Fruit fly (Drosophila melanogaster) whole organism, embryonic: ENCODE measurements around the gene Rbf2.

Source experiments
- Aef1 ChIP-seq: fragments of 200-800 bp; sonication (Bioruptor generic); IDR thresholded peaks from 3 replicates; pipeline ENCODE4 v1.3.6; 2022; ENCODE audit warnings: missing biosample characterization, missing genetic modification characterization
- BtbVII ChIP-seq: fragments of 200-800 bp; sonication (Bioruptor generic); optimal IDR thresholded peaks from 3 replicates; lab custom pipeline; 2017; ENCODE audit warnings: missing biosample characterization, mild to moderate bottlenecking, missing genetic modification characterization
- CG10267 ChIP-seq: fragments of 200-800 bp; sonication (Bioruptor generic); optimal IDR thresholded peaks from 2 replicates; lab custom pipeline; 2018; ENCODE audit warnings: missing biosample characterization, mild to moderate bottlenecking, missing genetic modification characterization, moderate library complexity
- CG10366 ChIP-seq: fragments of 200-800 bp; sonication (Bioruptor generic); IDR thresholded peaks from 2 replicates; pipeline ENCODE4 v1.3.6; 2022; ENCODE audit warnings: missing biosample characterization, missing genetic modification characterization
- CG10543 ChIP-seq: fragments of 200-800 bp; sonication (Bioruptor generic); optimal IDR thresholded peaks from 3 replicates; lab custom pipeline; 2017; ENCODE audit warnings: missing biosample characterization, mild to moderate bottlenecking, missing genetic modification characterization, moderate library complexity
- CG11085 ChIP-seq: fragments of 200-800 bp; sonication (Bioruptor generic); IDR thresholded peaks from 2 replicates; pipeline ENCODE4 v1.3.6; 2022; ENCODE audit warnings: missing biosample characterization, missing genetic modification characterization
- CG11247 ChIP-seq: fragments of 200-800 bp; sonication (Bioruptor generic); IDR thresholded peaks from 2 replicates; pipeline ENCODE4 v1.3.6; 2022; ENCODE audit warnings: missing biosample characterization, missing genetic modification characterization
- CG11504 ChIP-seq: fragments of 200-800 bp; sonication (Bioruptor generic); optimal IDR thresholded peaks from 3 replicates; lab custom pipeline; 2019; ENCODE audit warnings: missing biosample characterization, mild to moderate bottlenecking, missing genetic modification characterization, moderate library complexity
- CG11723 ChIP-seq: fragments of 200-800 bp; sonication (Bioruptor generic); optimal IDR thresholded peaks from 2 replicates; lab custom pipeline; 2017; ENCODE audit warnings: missing biosample characterization, mild to moderate bottlenecking, missing genetic modification characterization
- CG12071 ChIP-seq: fragments of 200-800 bp; sonication (Bioruptor generic); optimal IDR thresholded peaks from 3 replicates; lab custom pipeline; 2018; ENCODE audit warnings: missing biosample characterization, mild to moderate bottlenecking, missing genetic modification characterization
- CG12769 ChIP-seq: fragments of 200-800 bp; sonication (Bioruptor generic); optimal IDR thresholded peaks from 2 replicates; lab custom pipeline; 2019; ENCODE audit warnings: missing biosample characterization, mild to moderate bottlenecking, missing genetic modification characterization, moderate library complexity
- CG14710 ChIP-seq: fragments of 200-800 bp; sonication (Bioruptor generic); optimal IDR thresholded peaks from 3 replicates; lab custom pipeline; 2019; ENCODE audit warnings: missing biosample characterization, mild to moderate bottlenecking, missing genetic modification characterization, moderate library complexity
- CG1647 ChIP-seq: fragments of 200-800 bp; sonication (Bioruptor generic); optimal IDR thresholded peaks from 3 replicates; lab custom pipeline; 2016; ENCODE audit warnings: missing biosample characterization, missing genetic modification characterization
- CG18262 ChIP-seq: fragments of 200-800 bp; optimal IDR thresholded peaks from 3 replicates; lab custom pipeline; 2019; ENCODE audit warnings: missing biosample characterization, mild to moderate bottlenecking, missing genetic modification characterization, moderate library complexity
- CG18599 ChIP-seq: fragments of 200-800 bp; sonication (Bioruptor generic); optimal IDR thresholded peaks from 3 replicates; lab custom pipeline; 2017; ENCODE audit warnings: missing biosample characterization, missing genetic modification characterization, mild to moderate bottlenecking, moderate library complexity, missing genetic modification reagents
- CG18764 ChIP-seq: fragments of 200-800 bp; sonication (Bioruptor generic); optimal IDR thresholded peaks from 3 replicates; lab custom pipeline; 2016; ENCODE audit warnings: missing biosample characterization, missing genetic modification characterization
- CG2120 ChIP-seq: fragments of 200-800 bp; sonication (Bioruptor generic); optimal IDR thresholded peaks from 3 replicates; lab custom pipeline; 2016; ENCODE audit warnings: missing biosample characterization, missing genetic modification characterization
- CG34376 ChIP-seq: fragments of 200-800 bp; sonication (Bioruptor generic); optimal IDR thresholded peaks from 2 replicates; lab custom pipeline; 2018; ENCODE audit warnings: missing biosample characterization, mild to moderate bottlenecking, missing genetic modification characterization
- CG3995 ChIP-seq: fragments of 200-800 bp; sonication (Bioruptor generic); optimal IDR thresholded peaks from 3 replicates; lab custom pipeline; 2016; ENCODE audit warnings: missing biosample characterization, missing genetic modification characterization
- CG42726 ChIP-seq: fragments of 200-800 bp; sonication (Bioruptor generic); IDR thresholded peaks from 2 replicates; pipeline ENCODE4 v1.3.6; 2022; ENCODE audit warnings: missing biosample characterization, missing genetic modification characterization; ENCODE audit not compliant: partially characterized antibody
- CG7556 ChIP-seq: fragments of 200-800 bp; sonication (Bioruptor generic); optimal IDR thresholded peaks from 2 replicates; lab custom pipeline; 2017; ENCODE audit warnings: missing biosample characterization, mild to moderate bottlenecking, missing genetic modification characterization
- CG7839 ChIP-seq: fragments of 200-800 bp; sonication (Bioruptor generic); optimal IDR thresholded peaks from 3 replicates; lab custom pipeline; 2018; ENCODE audit warnings: missing biosample characterization, mild to moderate bottlenecking, missing genetic modification characterization, moderate library complexity
- CG8924 ChIP-seq: fragments of 200-800 bp; optimal IDR thresholded peaks from 3 replicates; lab custom pipeline; 2019; ENCODE audit warnings: missing biosample characterization, mild to moderate bottlenecking, missing genetic modification characterization, moderate library complexity
- Deaf1 ChIP-seq: fragments of 200-800 bp; optimal IDR thresholded peaks from 3 replicates; lab custom pipeline; 2019; ENCODE audit warnings: missing biosample characterization, mild to moderate bottlenecking, missing genetic modification characterization, moderate library complexity
- Dp ChIP-seq: fragments of 200-800 bp; sonication (Bioruptor generic); optimal IDR thresholded peaks from 2 replicates; lab custom pipeline; 2018; ENCODE audit warnings: missing biosample characterization, mild to moderate bottlenecking, missing genetic modification characterization, moderate library complexity
- Eip74EF ChIP-seq, 2 experiments: fragments of 200-800 bp in 1 of 2; fragments of >200 bp in 1 of 2; sonication (Bioruptor generic) in 1 of 2; optimal IDR thresholded peaks; 2 replicates each; lab custom pipeline; 2017 to 2019; ENCODE audit warnings: missing biosample characterization in 2 of 2, missing genetic modification characterization in 2 of 2, mild to moderate bottlenecking in 1 of 2, moderate library complexity in 1 of 2
- Fer1 ChIP-seq: fragments of 200-800 bp; sonication (Bioruptor generic); optimal IDR thresholded peaks from 2 replicates; lab custom pipeline; 2017; ENCODE audit warnings: missing biosample characterization, mild to moderate bottlenecking, missing genetic modification characterization
- Oli ChIP-seq: fragments of 200-800 bp; sonication (Bioruptor generic); optimal IDR thresholded peaks from 2 replicates; lab custom pipeline; 2018; ENCODE audit warnings: missing biosample characterization, mild to moderate bottlenecking, missing genetic modification characterization, moderate library complexity
- Rx ChIP-seq: fragments of 200-800 bp; sonication (Bioruptor generic); IDR thresholded peaks from 2 replicates; pipeline ENCODE4 v1.3.6; 2022; ENCODE audit warnings: missing biosample characterization, missing genetic modification characterization
- Sox100B ChIP-seq: fragments of 200-800 bp; sonication (Bioruptor generic); optimal IDR thresholded peaks from 3 replicates; lab custom pipeline; 2018; ENCODE audit warnings: missing biosample characterization, mild to moderate bottlenecking, missing genetic modification characterization
- Trl ChIP-seq, 3 experiments: fragments of >200 bp in 2 of 3; fragments of 200-800 bp in 1 of 3; sonication (Bioruptor generic) in 1 of 3; optimal IDR thresholded peaks; 2 replicates in 1 of 3; 3 replicates in 2 of 3; lab custom pipeline; 2016 to 2017; ENCODE audit warnings: missing biosample characterization in 1 of 3, missing genetic modification characterization in 1 of 3
- Xbp1 ChIP-seq: fragments of 200-800 bp; sonication (Bioruptor generic); optimal IDR thresholded peaks from 3 replicates; lab custom pipeline; 2016; ENCODE audit warnings: missing biosample characterization, mild to moderate bottlenecking, missing genetic modification characterization
- Xrp1 ChIP-seq: fragments of 200-800 bp; sonication (Bioruptor generic); IDR thresholded peaks from 2 replicates; pipeline ENCODE4 v1.3.6; 2022; ENCODE audit warnings: missing biosample characterization, missing genetic modification characterization
- bbx ChIP-seq: fragments of 200-800 bp; sonication (Bioruptor generic); IDR thresholded peaks from 2 replicates; pipeline ENCODE4 v1.3.6; 2022; ENCODE audit warnings: missing biosample characterization, missing genetic modification characterization; ENCODE audit not compliant: partially characterized antibody
- cas ChIP-seq: fragments of 200-800 bp; sonication (Bioruptor generic); IDR thresholded peaks from 2 replicates; pipeline ENCODE4 v1.3.6; 2022; ENCODE audit warnings: missing biosample characterization, missing genetic modification characterization
- chn ChIP-seq: fragments of 200-800 bp; sonication (Bioruptor generic); optimal IDR thresholded peaks from 2 replicates; lab custom pipeline; 2016; ENCODE audit warnings: missing biosample characterization, missing genetic modification characterization
- croc ChIP-seq: fragments of 200-800 bp; sonication (Bioruptor generic); conservative IDR thresholded peaks from 3 replicates; pipeline ENCODE4 v1.3.6; 2022; ENCODE audit warnings: missing biosample characterization, missing genetic modification characterization
- gcm ChIP-seq: fragments of 200-800 bp; sonication (Bioruptor generic); optimal IDR thresholded peaks from 2 replicates; lab custom pipeline; 2019; ENCODE audit warnings: missing biosample characterization, mild to moderate bottlenecking, missing genetic modification characterization, moderate library complexity
- gsb ChIP-seq: fragments of 200-800 bp; sonication (Bioruptor generic); IDR thresholded peaks from 2 replicates; pipeline ENCODE4 v1.3.6; 2022; ENCODE audit warnings: missing biosample characterization, missing genetic modification characterization
- gsb-n ChIP-seq: fragments of 200-800 bp; sonication (Bioruptor generic); optimal IDR thresholded peaks from 3 replicates; lab custom pipeline; 2018; ENCODE audit warnings: missing biosample characterization, mild to moderate bottlenecking, missing genetic modification characterization
- klu ChIP-seq: fragments of 200-800 bp; sonication (Bioruptor generic); IDR thresholded peaks from 2 replicates; pipeline ENCODE4 v1.3.6; 2022; ENCODE audit warnings: missing biosample characterization, missing genetic modification characterization
- knrl ChIP-seq: fragments of 200-800 bp; sonication (Bioruptor generic); IDR thresholded peaks from 3 replicates; pipeline ENCODE4 v1.3.6; 2022; ENCODE audit warnings: missing biosample characterization, missing genetic modification characterization; ENCODE audit not compliant: partially characterized antibody
- lab ChIP-seq: fragments of 200-800 bp; sonication (Bioruptor generic); optimal IDR thresholded peaks from 3 replicates; lab custom pipeline; 2017; ENCODE audit warnings: missing biosample characterization, missing genetic modification characterization, mild to moderate bottlenecking, moderate library complexity, missing genetic modification reagents
- lmd ChIP-seq: fragments of 200-800 bp; sonication (Bioruptor generic); IDR thresholded peaks from 2 replicates; pipeline ENCODE4 v1.3.6; 2022; ENCODE audit warnings: missing biosample characterization, missing genetic modification characterization
- oc ChIP-seq: fragments of 200-800 bp; sonication (Bioruptor generic); optimal IDR thresholded peaks from 2 replicates; lab custom pipeline; 2018; ENCODE audit warnings: missing biosample characterization, mild to moderate bottlenecking, missing genetic modification characterization, moderate library complexity
- pnt ChIP-seq: fragments of 200-800 bp; sonication (Bioruptor generic); optimal IDR thresholded peaks from 3 replicates; lab custom pipeline; 2016; ENCODE audit warnings: missing biosample characterization, missing genetic modification characterization
- repo ChIP-seq: fragments of 200-800 bp; sonication (Bioruptor generic); optimal IDR thresholded peaks from 2 replicates; lab custom pipeline; 2016; ENCODE audit warnings: missing biosample characterization, missing genetic modification characterization
- tgo ChIP-seq: fragments of 200-800 bp; sonication (Bioruptor generic); IDR thresholded peaks from 3 replicates; pipeline ENCODE4 v1.3.6; 2022; ENCODE audit warnings: missing biosample characterization, missing genetic modification characterization
- zfh2 ChIP-seq: fragments of 200-800 bp; sonication (Bioruptor generic); optimal IDR thresholded peaks from 2 replicates; lab custom pipeline; 2016; ENCODE audit warnings: missing biosample characterization, missing genetic modification characterization

The Rbf2 gene

DNA sequence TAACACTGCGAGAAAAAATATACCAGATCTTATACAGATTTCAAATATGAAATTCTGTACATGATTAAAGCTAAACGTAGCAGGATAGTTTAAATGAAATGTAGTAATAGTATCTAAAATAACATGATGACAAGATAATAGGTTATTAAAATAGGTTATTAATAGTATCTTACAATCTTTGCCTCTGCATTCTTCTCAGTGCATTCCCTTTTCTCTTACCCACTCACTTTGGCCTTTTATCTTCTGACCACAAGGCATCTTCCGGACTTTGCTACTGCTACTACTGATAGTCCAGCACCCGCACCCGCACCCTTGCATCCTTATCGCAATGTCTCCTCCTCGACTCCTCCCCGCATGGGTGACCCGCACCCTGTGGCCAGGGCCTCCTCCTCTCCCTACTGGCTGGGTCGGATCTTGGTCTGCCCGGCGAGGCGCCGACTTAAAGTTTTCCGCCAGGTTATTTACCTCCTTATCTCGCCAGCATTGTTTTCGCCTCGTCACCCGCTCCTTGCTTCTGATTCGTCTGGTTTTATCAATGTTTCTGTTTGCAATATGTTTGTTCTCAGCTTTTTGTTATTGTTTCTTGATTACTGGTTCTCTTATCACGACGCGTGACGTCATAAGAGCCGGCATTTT lies 19.4 kb downstream of the Rbf2 start (continued):
- TF ChIP-seq tgo, result peak; percentile 39; the same call in 2 of the 3 replicates
- TF ChIP-seq repo (GFP tag; lab: Kevin White, UChicago), result no peak
- peak; percentile 52 for TF ChIP-seq Oli (tag; lab: Kevin White, UChicago)
- TF ChIP-seq CG18262 (tag; lab: Kevin White, UChicago), result peak; percentile 73
- TF ChIP-seq Trl (optimal IDR thresholded peaks at IDR 0.05; lab: Kevin White, UChicago), result no peak
- no peak for TF ChIP-seq Trl (GFP tag; optimal IDR thresholded peaks at IDR 0.05; lab: Kevin White, UChicago)
- no peak for TF ChIP-seq Deaf1 (tag; lab: Kevin White, UChicago)
- peak; percentile 30 for TF ChIP-seq Xbp1 (GFP tag; lab: Kevin White, UChicago)
- peak; percentile 66 for TF ChIP-seq CG7839
- peak; percentile 56 for TF ChIP-seq CG10267 (tag; lab: Kevin White, UChicago)
- peak; percentile 26 for TF ChIP-seq gsb-n
- TF ChIP-seq lmd (GFP tag; lab: Robert Waterston, UW), result peak; percentile 57
- no peak for TF ChIP-seq Aef1 (GFP tag; lab: Robert Waterston, UW)
- no peak for TF ChIP-seq bbx
- TF ChIP-seq Dp (GFP tag; lab: Kevin White, UChicago), result no peak
- no peak for TF ChIP-seq CG11247 (GFP tag; lab: Robert Waterston, UW)
- no peak for TF ChIP-seq CG18764 (GFP tag; lab: Kevin White, UChicago)
- TF ChIP-seq klu (GFP tag; lab: Robert Waterston, UW), result no peak
- TF ChIP-seq lab (GFP tag; lab: Kevin White, UChicago), result peak; percentile 55
- peak; percentile 38 for TF ChIP-seq CG2120 (GFP tag; lab: Kevin White, UChicago)
- TF ChIP-seq CG18599 (GFP tag; lab: Kevin White, UChicago), result peak; percentile 55
- peak; percentile 64 for TF ChIP-seq CG14710 (tag; lab: Kevin White, UChicago)
- TF ChIP-seq BtbVII, result no peak
- no peak for TF ChIP-seq CG1647 (GFP tag; lab: Kevin White, UChicago)
- TF ChIP-seq Rx, result no peak
- no peak for TF ChIP-seq oc (tag; lab: Kevin White, UChicago)
- no peak for TF ChIP-seq CG10543 (GFP tag; lab: Kevin White, UChicago)
- TF ChIP-seq Eip74EF (GFP tag; optimal IDR thresholded peaks at IDR 0.05; lab: Kevin White, UChicago), result peak in 1 of 2 experiments; percentile 4
- TF ChIP-seq cas (GFP tag; lab: Robert Waterston, UW), result no peak
- no peak for TF ChIP-seq gsb (GFP tag; lab: Robert Waterston, UW)
- peak; percentile 81 for TF ChIP-seq gcm (GFP tag; lab: Kevin White, UChicago)
- TF ChIP-seq Fer1 (GFP tag; lab: Kevin White, UChicago), result no peak
- peak; percentile 44 for TF ChIP-seq CG34376 (GFP tag; lab: Kevin White, UChicago)
- no peak for TF ChIP-seq knrl (GFP tag; lab: Robert Waterston, UW)
- peak; percentile 59 for TF ChIP-seq CG12769 (tag; lab: Kevin White, UChicago)
- peak; percentile 54; the same call in 1 of the 2 replicates for TF ChIP-seq CG42726
- peak; percentile 63 for TF ChIP-seq CG8924 (tag; lab: Kevin White, UChicago)
- TF ChIP-seq croc (GFP tag; lab: Robert Waterston, UW), result peak; percentile 53; the same call in 2 of the 3 replicates
- TF ChIP-seq CG3995 (GFP tag; lab: Kevin White, UChicago), result no peak
- TF ChIP-seq CG11504, result peak; percentile 68
- TF ChIP-seq CG11085 (GFP tag; lab: Robert Waterston, UW), result no peak
- TF ChIP-seq Xrp1 (GFP tag; lab: Robert Waterston, UW), result peak; percentile 78
- TF ChIP-seq pnt (GFP tag; lab: Kevin White, UChicago), result no peak
- TF ChIP-seq CG10366 (GFP tag; lab: Robert Waterston, UW), result peak; percentile 22; the same call in 1 of the 2 replicates
- no peak for TF ChIP-seq CG12071 (GFP tag; lab: Kevin White, UChicago)
- peak; percentile 53 for TF ChIP-seq CG7556 (GFP tag; lab: Kevin White, UChicago)
- TF ChIP-seq chn (GFP tag; lab: Kevin White, UChicago), result no peak
- no peak for TF ChIP-seq zfh2 (GFP tag; lab: Kevin White, UChicago)
- no peak for TF ChIP-seq Sox100B (GFP tag; lab: Kevin White, UChicago)
- no peak for TF ChIP-seq CG11723 (GFP tag; lab: Kevin White, UChicago)
